Fruit fly (Drosophila melanogaster): ENCODE results near the gene CG17195.

DNA sequence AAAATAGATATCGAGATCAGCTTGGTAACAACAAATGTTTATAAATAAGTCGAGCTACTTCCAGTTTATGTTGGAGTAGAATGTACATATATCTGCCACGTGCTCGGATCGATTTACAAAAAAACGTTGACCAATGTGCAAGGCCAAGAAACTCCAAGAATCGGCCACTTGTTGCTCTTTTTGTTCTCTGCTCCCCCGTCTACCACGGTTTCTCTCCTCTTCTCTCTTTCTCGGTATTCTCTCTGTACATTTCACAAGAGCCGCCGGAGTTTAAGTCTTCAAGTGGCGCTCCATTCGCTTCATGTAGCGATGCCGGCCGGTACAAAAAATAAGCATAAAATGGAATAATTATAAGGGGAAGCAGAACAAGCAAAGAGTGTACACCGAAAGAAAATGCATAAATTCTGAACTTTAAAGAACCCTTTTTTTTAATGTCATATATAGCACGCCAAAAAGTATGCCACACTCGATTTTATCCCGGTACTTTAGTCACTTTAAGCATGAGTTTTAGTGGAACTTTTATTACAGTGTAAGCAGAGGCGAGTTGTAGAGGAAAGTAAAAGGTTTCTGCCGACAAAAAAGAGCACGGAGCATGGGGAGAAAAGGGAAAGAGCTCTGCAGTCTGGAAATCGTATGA, 39.1 kb downstream of the CG17195 start:
- no peak for TF ChIP-seq Sin3A (optimal IDR thresholded peaks at IDR 0.05)
- no peak for TF ChIP-seq h (optimal IDR thresholded peaks at IDR 0.05)
- no peak for TF ChIP-seq insv (optimal IDR thresholded peaks at IDR 0.05)
- no peak for TF ChIP-seq ttk (optimal IDR thresholded peaks at IDR 0.05)
- TF ChIP-seq psq (optimal IDR thresholded peaks at IDR 0.05), result no peak
- no peak for TF ChIP-seq Myc (optimal IDR thresholded peaks at IDR 0.05)
